Worm (Caenorhabditis elegans): Measurements from ENCODE around the gene Y76A2B.4.

- TF ChIP-seq daf-12 (tag; optimal IDR thresholded peaks at IDR 0.05) (no peak), T20F7.1 (GFP tag; optimal IDR thresholded peaks at IDR 0.05) (no peak), unc-62 (GFP tag; optimal IDR thresholded peaks at IDR 0.05 in 1 of 2) (peak in 1 of 2 experiments; percentile 46), unc-62 (tag; optimal IDR thresholded peaks at IDR 0.05) (no peak), snpc-4 (tag; optimal IDR thresholded peaks at IDR 0.05) (no peak), lin-13 (GFP tag; optimal IDR thresholded peaks at IDR 0.05) (no peak), mdt-29 (GFP tag; IDR thresholded peaks at IDR 0.05) (peak; percentile 44; the same call in 1 of the 2 replicates), egl-27 (tag; optimal IDR thresholded peaks at IDR 0.05) (no peak), nhr-11 (tag; optimal IDR thresholded peaks at IDR 0.05) (peak; percentile 36), unc-39 (tag; optimal IDR thresholded peaks at IDR 0.05) (no peak), daf-16 (GFP tag; optimal IDR thresholded peaks at IDR 0.05) (peak in 1 of 2 experiments; percentile 16), daf-16 (tag; optimal IDR thresholded peaks at IDR 0.05) (peak; percentile 87), nhr-77 (tag; optimal IDR thresholded peaks at IDR 0.05) (no peak)
Observed at ce11 chrIII:13548982-13549381, 2.4 kb upstream of the Y76A2B.4 start, which contains the start of gene mmad-1.

Data from whole organism, L4 larva.